Fruit fly (Drosophila melanogaster) whole organism, embryonic: ENCODE data around the gene SP555.

Source experiments
- Aef1 ChIP-seq: fragments of 200-800 bp; sonication (Bioruptor generic); IDR thresholded peaks from 3 replicates; pipeline ENCODE4 v1.3.6; 2022; ENCODE audit warnings: missing biosample characterization, missing genetic modification characterization
- BEAF-32 ChIP-seq: fragments of 200-800 bp; sonication (Bioruptor generic); optimal IDR thresholded peaks from 3 replicates; lab custom pipeline; 2017; ENCODE audit warnings: missing biosample characterization, missing genetic modification characterization, mild to moderate bottlenecking, moderate library complexity, missing genetic modification reagents
- CG11560 ChIP-seq: fragments of 200-800 bp; sonication (Bioruptor generic); IDR thresholded peaks from 3 replicates; pipeline ENCODE4 v1.3.6; 2022; ENCODE audit warnings: missing biosample characterization, missing genetic modification characterization
- CG11723 ChIP-seq: fragments of 200-800 bp; sonication (Bioruptor generic); optimal IDR thresholded peaks from 2 replicates; lab custom pipeline; 2017; ENCODE audit warnings: missing biosample characterization, mild to moderate bottlenecking, missing genetic modification characterization
- CG12155 ChIP-seq: fragments of 200-800 bp; sonication (Bioruptor generic); optimal IDR thresholded peaks from 3 replicates; lab custom pipeline; 2016; ENCODE audit warnings: missing biosample characterization, missing genetic modification characterization
- CG12299 ChIP-seq: fragments of 200-800 bp; sonication (Bioruptor generic); optimal IDR thresholded peaks from 2 replicates; lab custom pipeline; 2018; ENCODE audit warnings: missing biosample characterization, mild to moderate bottlenecking, missing genetic modification characterization
- CG12391 ChIP-seq: fragments of 200-800 bp; sonication (Bioruptor generic); optimal IDR thresholded peaks from 3 replicates; lab custom pipeline; 2018; ENCODE audit warnings: missing biosample characterization, mild to moderate bottlenecking, missing genetic modification characterization, moderate library complexity
- CG13775 ChIP-seq: fragments of 200-800 bp; sonication (Bioruptor generic); optimal IDR thresholded peaks from 3 replicates; lab custom pipeline; 2017; ENCODE audit warnings: missing biosample characterization, mild to moderate bottlenecking, missing genetic modification characterization
- CG14710 ChIP-seq: fragments of 200-800 bp; sonication (Bioruptor generic); optimal IDR thresholded peaks from 3 replicates; lab custom pipeline; 2019; ENCODE audit warnings: missing biosample characterization, mild to moderate bottlenecking, missing genetic modification characterization, moderate library complexity
- CG15696 ChIP-seq: fragments of 200-800 bp; sonication (Bioruptor generic); optimal IDR thresholded peaks from 2 replicates; lab custom pipeline; 2019; ENCODE audit warnings: missing biosample characterization, mild to moderate bottlenecking, missing genetic modification characterization, moderate library complexity
- CG17186 ChIP-seq: fragments of 200-800 bp; sonication (Bioruptor generic); optimal IDR thresholded peaks from 3 replicates; lab custom pipeline; 2017; ENCODE audit warnings: missing biosample characterization, missing genetic modification reagents, missing genetic modification characterization
- CG2129 ChIP-seq: fragments of 200-800 bp; sonication (Bioruptor generic); IDR thresholded peaks from 2 replicates; pipeline ENCODE4 v1.3.6; 2022; ENCODE audit warnings: missing biosample characterization, missing genetic modification characterization; ENCODE audit not compliant: partially characterized antibody
- CG31441 ChIP-seq: fragments of 200-800 bp; sonication (Bioruptor generic); IDR thresholded peaks from 2 replicates; pipeline ENCODE4 v1.3.6; 2022; ENCODE audit warnings: missing biosample characterization, missing genetic modification characterization
- CG32767 ChIP-seq: fragments of 200-800 bp; sonication (Bioruptor generic); IDR thresholded peaks from 2 replicates; pipeline ENCODE4 v1.3.6; 2022; ENCODE audit warnings: missing biosample characterization, missing genetic modification characterization
- CG3995 ChIP-seq: fragments of 200-800 bp; sonication (Bioruptor generic); optimal IDR thresholded peaks from 3 replicates; lab custom pipeline; 2016; ENCODE audit warnings: missing biosample characterization, missing genetic modification characterization
- CG42726 ChIP-seq: fragments of 200-800 bp; sonication (Bioruptor generic); IDR thresholded peaks from 2 replicates; pipeline ENCODE4 v1.3.6; 2022; ENCODE audit warnings: missing biosample characterization, missing genetic modification characterization; ENCODE audit not compliant: partially characterized antibody
- CG4328 ChIP-seq: fragments of 200-800 bp; sonication (Bioruptor generic); optimal IDR thresholded peaks from 3 replicates; lab custom pipeline; 2017; ENCODE audit warnings: missing biosample characterization, missing genetic modification reagents, missing genetic modification characterization
- CG4424 ChIP-seq: fragments of 200-800 bp; sonication (Bioruptor generic); optimal IDR thresholded peaks from 3 replicates; lab custom pipeline; 2016; ENCODE audit warnings: missing biosample characterization, missing genetic modification characterization
- CG7372 ChIP-seq: fragments of 200-800 bp; sonication (Bioruptor generic); IDR thresholded peaks from 2 replicates; pipeline ENCODE4 v1.3.6; 2022; ENCODE audit warnings: missing biosample characterization, missing genetic modification characterization
- CG7963 ChIP-seq: fragments of 200-800 bp; sonication (Bioruptor generic); IDR thresholded peaks from 3 replicates; pipeline ENCODE4 v1.3.6; 2022; ENCODE audit warnings: missing biosample characterization, missing genetic modification characterization; ENCODE audit not compliant: partially characterized antibody
- CG8765 ChIP-seq: fragments of 200-800 bp; sonication (Bioruptor generic); IDR thresholded peaks from 2 replicates; pipeline ENCODE4 v1.3.6; 2022; ENCODE audit warnings: missing biosample characterization, missing genetic modification characterization
- CG8944 ChIP-seq: fragments of 200-800 bp; sonication (Bioruptor generic); optimal IDR thresholded peaks from 3 replicates; lab custom pipeline; 2016; ENCODE audit warnings: missing biosample characterization, missing genetic modification characterization
- Dek ChIP-seq: fragments of 200-800 bp; sonication (Bioruptor generic); optimal IDR thresholded peaks from 3 replicates; lab custom pipeline; 2019; ENCODE audit warnings: missing biosample characterization, mild to moderate bottlenecking, missing genetic modification characterization, moderate library complexity
- Dp ChIP-seq: fragments of 200-800 bp; sonication (Bioruptor generic); optimal IDR thresholded peaks from 2 replicates; lab custom pipeline; 2018; ENCODE audit warnings: missing biosample characterization, mild to moderate bottlenecking, missing genetic modification characterization, moderate library complexity
- Drgx ChIP-seq: fragments of 200-800 bp; sonication (Bioruptor generic); IDR thresholded peaks from 2 replicates; pipeline ENCODE4 v1.3.6; 2022; ENCODE audit warnings: missing biosample characterization, missing genetic modification characterization
- Fer2 ChIP-seq: fragments of 200-800 bp; sonication (Bioruptor generic); optimal IDR thresholded peaks from 2 replicates; lab custom pipeline; 2018; ENCODE audit warnings: missing biosample characterization, mild to moderate bottlenecking, missing genetic modification characterization, moderate library complexity
- GATAe ChIP-seq: fragments of 200-800 bp; sonication (Bioruptor generic); conservative IDR thresholded peaks from 2 replicates; pipeline ENCODE4 v1.3.6; 2022; ENCODE audit warnings: missing biosample characterization, missing genetic modification characterization
- HmgZ ChIP-seq: fragments of 200-800 bp; sonication (Bioruptor generic); optimal IDR thresholded peaks from 2 replicates; lab custom pipeline; 2018; ENCODE audit warnings: missing biosample characterization, mild to moderate bottlenecking, missing genetic modification characterization
- NC2α ChIP-seq: fragments of 200-800 bp; sonication (Bioruptor generic); optimal IDR thresholded peaks from 2 replicates; lab custom pipeline; 2016; ENCODE audit warnings: missing biosample characterization, missing genetic modification characterization
- Stat92E ChIP-seq, 3 experiments: fragments of >200 bp in 2 of 3; fragments of 200-800 bp in 1 of 3; sonication (Bioruptor generic) in 1 of 3; optimal IDR thresholded peaks; 2 replicates each; lab custom pipeline; 2017 to 2019; ENCODE audit warnings: missing biosample characterization in 3 of 3, missing genetic modification characterization in 3 of 3, mild to moderate bottlenecking in 1 of 3, moderate library complexity in 1 of 3
- TFAM ChIP-seq: fragments of 200-800 bp; sonication (Bioruptor generic); optimal IDR thresholded peaks from 2 replicates; lab custom pipeline; 2017; ENCODE audit warnings: missing biosample characterization, missing genetic modification characterization, inconsistent platforms
- Usf ChIP-seq: fragments of 200-800 bp; sonication (Bioruptor generic); optimal IDR thresholded peaks from 2 replicates; lab custom pipeline; 2017; ENCODE audit warnings: missing genotype, missing biosample characterization, missing genetic modification characterization
- amos ChIP-seq: fragments of 200-800 bp; sonication (Bioruptor generic); IDR thresholded peaks from 2 replicates; pipeline ENCODE4 v1.3.6; 2022; ENCODE audit warnings: missing biosample characterization, missing genetic modification characterization; ENCODE audit not compliant: partially characterized antibody
- bcd ChIP-seq: fragments of 200-800 bp; sonication (Bioruptor generic); optimal IDR thresholded peaks from 2 replicates; lab custom pipeline; 2017; ENCODE audit warnings: missing biosample characterization, mild to moderate bottlenecking, missing genetic modification characterization
- caup ChIP-seq: fragments of 200-800 bp; sonication (Bioruptor generic); optimal IDR thresholded peaks from 3 replicates; lab custom pipeline; 2017; ENCODE audit warnings: missing biosample characterization, mild to moderate bottlenecking, missing genetic modification characterization, moderate library complexity; ENCODE audit not compliant: severe bottlenecking
- chm ChIP-seq: fragments of 200-800 bp; sonication (Bioruptor generic); IDR thresholded peaks from 2 replicates; pipeline ENCODE4 v1.3.6; 2022; ENCODE audit warnings: missing biosample characterization, missing genetic modification characterization
- disco-r ChIP-seq: fragments of 200-800 bp; sonication (Bioruptor generic); optimal IDR thresholded peaks from 2 replicates; lab custom pipeline; 2016; ENCODE audit warnings: missing biosample characterization, missing genetic modification characterization
- en ChIP-seq: fragments of 200-800 bp; sonication (Bioruptor generic); optimal IDR thresholded peaks from 2 replicates; lab custom pipeline; 2016; ENCODE audit warnings: missing biosample characterization, missing genetic modification characterization
- gcm ChIP-seq: fragments of 200-800 bp; sonication (Bioruptor generic); optimal IDR thresholded peaks from 2 replicates; lab custom pipeline; 2019; ENCODE audit warnings: missing biosample characterization, mild to moderate bottlenecking, missing genetic modification characterization, moderate library complexity
- hb ChIP-seq: fragments of 200-800 bp; sonication (Bioruptor generic); IDR thresholded peaks from 3 replicates; pipeline ENCODE4 v1.3.6; 2022; ENCODE audit warnings: missing biosample characterization, missing genetic modification characterization; ENCODE audit not compliant: partially characterized antibody
- hbn ChIP-seq: fragments of 200-800 bp; sonication (Bioruptor generic); IDR thresholded peaks from 2 replicates; pipeline ENCODE4 v1.3.6; 2022; ENCODE audit warnings: missing biosample characterization, missing genetic modification characterization; ENCODE audit not compliant: partially characterized antibody
- ind ChIP-seq: fragments of 200-800 bp; sonication (Bioruptor generic); optimal IDR thresholded peaks from 3 replicates; lab custom pipeline; 2016; ENCODE audit warnings: missing biosample characterization, missing genetic modification characterization
- mirr ChIP-seq: fragments of 200-800 bp; sonication (Bioruptor generic); optimal IDR thresholded peaks from 3 replicates; lab custom pipeline; 2018; ENCODE audit warnings: missing biosample characterization, mild to moderate bottlenecking, missing genetic modification characterization
- nerfin-2 ChIP-seq: fragments of 200-800 bp; sonication (Bioruptor generic); IDR thresholded peaks from 2 replicates; pipeline ENCODE4 v1.3.6; 2022; ENCODE audit warnings: missing biosample characterization, missing genetic modification characterization; ENCODE audit not compliant: partially characterized antibody
- slou ChIP-seq: fragments of 200-800 bp; sonication (Bioruptor generic); optimal IDR thresholded peaks from 3 replicates; lab custom pipeline; 2016; ENCODE audit warnings: missing biosample characterization, missing genetic modification characterization
- twi ChIP-seq: fragments of 200-800 bp; optimal IDR thresholded peaks from 2 replicates; lab custom pipeline; 2019; ENCODE audit warnings: missing biosample characterization, mild to moderate bottlenecking, missing genetic modification characterization, moderate library complexity
- unc-4 ChIP-seq: fragments of 200-800 bp; sonication (Bioruptor generic); IDR thresholded peaks from 2 replicates; pipeline ENCODE4 v1.3.6; 2022; ENCODE audit warnings: missing biosample characterization, missing genetic modification characterization; ENCODE audit not compliant: partially characterized antibody

The SP555 gene

DNA sequence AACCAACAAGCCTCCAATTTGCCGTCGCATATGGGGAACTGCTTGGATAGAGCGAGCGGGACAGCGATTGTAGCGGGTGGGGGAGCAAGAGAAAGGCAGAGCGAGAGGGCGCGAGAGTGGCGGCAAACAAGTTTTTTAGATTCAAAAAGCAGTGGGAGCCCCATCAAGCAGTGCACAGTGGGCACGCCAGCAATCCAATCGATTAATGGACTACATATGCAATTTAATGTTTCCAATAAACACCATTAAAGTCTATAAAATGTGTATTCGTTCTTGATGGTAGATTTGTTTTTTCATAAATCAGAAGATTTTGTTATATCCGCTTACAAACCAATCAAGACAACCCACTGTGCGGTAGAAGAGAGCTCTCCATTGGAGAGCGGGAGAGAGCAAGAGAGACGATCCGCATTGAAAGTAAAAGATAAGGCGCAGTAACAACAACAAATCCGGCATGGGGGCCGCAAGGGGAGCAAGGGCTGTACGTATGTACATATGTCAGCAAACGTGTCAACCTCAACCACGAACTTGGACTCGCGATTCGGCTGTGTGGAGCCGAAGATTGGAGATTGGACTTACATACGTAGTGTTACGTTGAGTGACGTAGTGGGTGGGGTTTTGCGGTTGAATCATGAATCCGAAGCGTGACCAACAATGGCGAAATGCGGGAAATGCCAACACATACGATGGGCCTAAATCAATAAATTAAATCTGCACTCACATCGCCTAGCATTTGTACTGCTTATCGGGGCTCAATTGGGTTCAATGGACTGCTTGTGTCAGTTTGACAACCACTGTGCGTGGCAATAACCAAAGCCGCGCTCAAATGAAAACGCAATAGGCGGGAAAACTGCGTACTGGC is 39.9 kb upstream of the SP555 start (continued):
- peak; percentile 99 for TF ChIP-seq CG31441 (GFP tag; lab: Robert Waterston, UW)
- TF ChIP-seq mirr (GFP tag; lab: Kevin White, UChicago), result peak; percentile 99
- peak; percentile 70 for TF ChIP-seq CG7963 (GFP tag; lab: Robert Waterston, UW)
- TF ChIP-seq HmgZ (tag; lab: Kevin White, UChicago), result peak; percentile 99
- TF ChIP-seq Drgx (GFP tag; lab: Robert Waterston, UW), result peak; percentile 99
- TF ChIP-seq CG15696 (tag; lab: Kevin White, UChicago), result peak; percentile 97
- TF ChIP-seq chm (GFP tag; lab: Robert Waterston, UW), result peak; percentile 100
- peak; percentile 98 for TF ChIP-seq CG4328 (GFP tag; lab: Kevin White, UChicago)
- TF ChIP-seq caup (GFP tag; lab: Kevin White, UChicago), result peak; percentile 98
- peak in 1 of 3 experiments; percentile 95 for TF ChIP-seq Stat92E (GFP tag; optimal IDR thresholded peaks at IDR 0.05; lab: Kevin White, UChicago)
- peak; percentile 99 for TF ChIP-seq CG8944 (GFP tag; lab: Kevin White, UChicago)
- no peak; the same call in 1 of the 2 replicates for TF ChIP-seq unc-4
- TF ChIP-seq Fer2, result peak; percentile 96
- TF ChIP-seq CG13775, result peak; percentile 99
- TF ChIP-seq CG12299 (tag; lab: Kevin White, UChicago), result peak; percentile 97
- TF ChIP-seq bcd, result peak; percentile 99
- no peak for TF ChIP-seq amos (GFP tag; lab: Robert Waterston, UW)
- TF ChIP-seq Aef1, result peak; percentile 99
- peak; percentile 15; the same call in 1 of the 2 replicates for TF ChIP-seq hbn (GFP tag; lab: Robert Waterston, UW)
- TF ChIP-seq TFAM (GFP tag; lab: Kevin White, UChicago), result peak; percentile 94
- peak; percentile 99 for TF ChIP-seq disco-r (GFP tag; lab: Kevin White, UChicago)
- peak; percentile 68; the same call in 1 of the 2 replicates for TF ChIP-seq CG42726 (GFP tag; lab: Robert Waterston, UW)
- TF ChIP-seq Usf (GFP tag; lab: Kevin White, UChicago), result peak; percentile 98
- peak; percentile 98 for TF ChIP-seq CG32767 (GFP tag; lab: Robert Waterston, UW)
- peak; percentile 81; the same call in 1 of the 3 replicates for TF ChIP-seq hb (GFP tag; lab: Robert Waterston, UW)
- peak; percentile 97 for TF ChIP-seq CG17186 (GFP tag; lab: Kevin White, UChicago)
- TF ChIP-seq CG11560 (tag; lab: Robert Waterston, UW), result peak; percentile 94
- TF ChIP-seq CG11723, result peak; percentile 98
- TF ChIP-seq CG3995 (GFP tag; lab: Kevin White, UChicago), result peak; percentile 82
- peak; percentile 99 for TF ChIP-seq CG7372 (GFP tag; lab: Robert Waterston, UW)
- TF ChIP-seq CG12155 (GFP tag; lab: Kevin White, UChicago), result peak; percentile 98
- TF ChIP-seq GATAe, result peak; percentile 96
- peak; percentile 98 for TF ChIP-seq NC2α (GFP tag; lab: Kevin White, UChicago)
- TF ChIP-seq en, result peak; percentile 99
- peak; percentile 99 for TF ChIP-seq gcm (GFP tag; lab: Kevin White, UChicago)
- peak; percentile 98 for TF ChIP-seq slou (GFP tag; lab: Kevin White, UChicago)
- TF ChIP-seq Dp (GFP tag; lab: Kevin White, UChicago), result peak; percentile 48
- TF ChIP-seq Dek, result peak; percentile 98
- TF ChIP-seq twi, result peak; percentile 96
- TF ChIP-seq BEAF-32, result peak; percentile 24
- TF ChIP-seq nerfin-2 (GFP tag; lab: Robert Waterston, UW), result peak; percentile 74
- TF ChIP-seq CG12391 (tag; lab: Kevin White, UChicago), result peak; percentile 99
- peak; percentile 99 for TF ChIP-seq CG8765
- peak; percentile 99 for TF ChIP-seq CG4424 (GFP tag; lab: Kevin White, UChicago)
- TF ChIP-seq CG2129, result no peak
- TF ChIP-seq CG14710 (tag; lab: Kevin White, UChicago), result peak; percentile 98
- TF ChIP-seq ind (GFP tag; lab: Kevin White, UChicago), result peak; percentile 99
